Fruit fly (Drosophila melanogaster) whole organism, embryonic: Measurements from ENCODE around the gene CG42553.
A peak's percentile ranks its signal among the peaks of the same experiment; 100 is the strongest.

Source experiments
- CG10267 ChIP-seq: fragments of 200-800 bp; sonication (Bioruptor generic); optimal IDR thresholded peaks from 2 replicates; lab custom pipeline; 2018; ENCODE audit warnings: missing biosample characterization, mild to moderate bottlenecking, missing genetic modification characterization, moderate library complexity
- CG10462 ChIP-seq: fragments of 200-800 bp; sonication (Bioruptor generic); optimal IDR thresholded peaks from 2 replicates; lab custom pipeline; 2016; ENCODE audit warnings: missing biosample characterization, missing genetic modification characterization
- CG12155 ChIP-seq: fragments of 200-800 bp; sonication (Bioruptor generic); optimal IDR thresholded peaks from 3 replicates; lab custom pipeline; 2016; ENCODE audit warnings: missing biosample characterization, missing genetic modification characterization
- CG14441 ChIP-seq: fragments of 200-800 bp; sonication (Bioruptor generic); IDR thresholded peaks from 2 replicates; pipeline ENCODE4 v1.3.6; 2022; ENCODE audit warnings: missing biosample characterization, missing genetic modification characterization
- CG14667 ChIP-seq: fragments of 200-800 bp; sonication (Bioruptor generic); IDR thresholded peaks from 2 replicates; pipeline ENCODE4 v1.3.6; 2022; ENCODE audit warnings: missing biosample characterization, missing genetic modification characterization
- CG15269 ChIP-seq: fragments of 200-800 bp; sonication (Bioruptor generic); optimal IDR thresholded peaks from 2 replicates; lab custom pipeline; 2018; ENCODE audit warnings: missing biosample characterization, mild to moderate bottlenecking, missing genetic modification characterization, moderate library complexity
- CG1529 ChIP-seq: fragments of 200-800 bp; sonication (Bioruptor generic); optimal IDR thresholded peaks from 3 replicates; lab custom pipeline; 2018; ENCODE audit warnings: missing biosample characterization, missing genetic modification characterization
- CG16813 ChIP-seq: fragments of 200-800 bp; sonication (Bioruptor generic); IDR thresholded peaks from 3 replicates; pipeline ENCODE4 v1.3.6; 2022; ENCODE audit warnings: missing biosample characterization, missing genetic modification characterization; ENCODE audit not compliant: partially characterized antibody
- CG17829 ChIP-seq: fragments of 200-800 bp; optimal IDR thresholded peaks from 2 replicates; lab custom pipeline; 2019; ENCODE audit warnings: missing biosample characterization, mild to moderate bottlenecking, missing genetic modification characterization, moderate library complexity
- CG2199 ChIP-seq: fragments of 200-800 bp; sonication (Bioruptor generic); IDR thresholded peaks from 3 replicates; pipeline ENCODE4 v1.3.6; 2022; ENCODE audit warnings: missing biosample characterization, missing genetic modification characterization
- CG31365 ChIP-seq: fragments of 200-800 bp; sonication (Bioruptor generic); optimal IDR thresholded peaks from 2 replicates; lab custom pipeline; 2018; ENCODE audit warnings: missing biosample characterization, mild to moderate bottlenecking, missing genetic modification characterization
- CG34422 ChIP-seq: fragments of 200-800 bp; sonication (Bioruptor generic); IDR thresholded peaks from 3 replicates; pipeline ENCODE4 v1.3.6; 2022; ENCODE audit warnings: missing biosample characterization, missing genetic modification characterization
- CG3847 ChIP-seq: fragments of 200-800 bp; sonication (Bioruptor generic); IDR thresholded peaks from 2 replicates; pipeline ENCODE4 v1.3.6; 2022; ENCODE audit warnings: missing biosample characterization, missing genetic modification characterization
- CG6654 ChIP-seq: fragments of 200-800 bp; sonication (Bioruptor generic); optimal IDR thresholded peaks from 2 replicates; lab custom pipeline; 2017; ENCODE audit warnings: missing biosample characterization, mild to moderate bottlenecking, missing genetic modification characterization
- CG7372 ChIP-seq: fragments of 200-800 bp; sonication (Bioruptor generic); IDR thresholded peaks from 2 replicates; pipeline ENCODE4 v1.3.6; 2022; ENCODE audit warnings: missing biosample characterization, missing genetic modification characterization
- CG7839 ChIP-seq: fragments of 200-800 bp; sonication (Bioruptor generic); optimal IDR thresholded peaks from 3 replicates; lab custom pipeline; 2018; ENCODE audit warnings: missing biosample characterization, mild to moderate bottlenecking, missing genetic modification characterization, moderate library complexity
- CG8388 ChIP-seq: fragments of 200-800 bp; sonication (Bioruptor generic); optimal IDR thresholded peaks from 2 replicates; lab custom pipeline; 2019; ENCODE audit warnings: missing biosample characterization, mild to moderate bottlenecking, missing genetic modification characterization, moderate library complexity
- CG8478 ChIP-seq: fragments of >200 bp; optimal IDR thresholded peaks from 2 replicates; lab custom pipeline; 2018
- CG8765 ChIP-seq: fragments of 200-800 bp; sonication (Bioruptor generic); IDR thresholded peaks from 2 replicates; pipeline ENCODE4 v1.3.6; 2022; ENCODE audit warnings: missing biosample characterization, missing genetic modification characterization
- Drgx ChIP-seq: fragments of 200-800 bp; sonication (Bioruptor generic); IDR thresholded peaks from 2 replicates; pipeline ENCODE4 v1.3.6; 2022; ENCODE audit warnings: missing biosample characterization, missing genetic modification characterization
- E2f2 ChIP-seq: fragments of 200-800 bp; sonication (Bioruptor generic); IDR thresholded peaks from 2 replicates; pipeline ENCODE4 v1.3.6; 2022; ENCODE audit warnings: missing biosample characterization, missing genetic modification characterization
- Eip74EF ChIP-seq, 2 experiments: fragments of 200-800 bp in 1 of 2; fragments of >200 bp in 1 of 2; sonication (Bioruptor generic) in 1 of 2; optimal IDR thresholded peaks; 2 replicates each; lab custom pipeline; 2017 to 2019; ENCODE audit warnings: missing biosample characterization in 2 of 2, missing genetic modification characterization in 2 of 2, mild to moderate bottlenecking in 1 of 2, moderate library complexity in 1 of 2
- H2.0 ChIP-seq: fragments of 200-800 bp; sonication (Bioruptor generic); IDR thresholded peaks from 2 replicates; pipeline ENCODE4 v1.3.6; 2022; ENCODE audit warnings: missing biosample characterization, missing genetic modification characterization
- HmgZ ChIP-seq: fragments of 200-800 bp; sonication (Bioruptor generic); optimal IDR thresholded peaks from 2 replicates; lab custom pipeline; 2018; ENCODE audit warnings: missing biosample characterization, mild to moderate bottlenecking, missing genetic modification characterization
- Hmx ChIP-seq: fragments of 200-800 bp; sonication (Bioruptor generic); optimal IDR thresholded peaks from 2 replicates; lab custom pipeline; 2016; ENCODE audit warnings: missing biosample characterization, missing genetic modification characterization
- Lhr ChIP-seq: fragments of 200-800 bp; sonication (Bioruptor generic); optimal IDR thresholded peaks from 3 replicates; lab custom pipeline; 2017; ENCODE audit warnings: mild to moderate bottlenecking, missing biosample characterization, missing genetic modification reagents, missing genetic modification characterization
- MBD-R2 ChIP-seq: fragments of 200-800 bp; sonication (Bioruptor generic); IDR thresholded peaks from 2 replicates; pipeline ENCODE4 v1.3.6; 2022; ENCODE audit warnings: missing biosample characterization, missing genetic modification characterization
- Pdp1 ChIP-seq, 2 experiments: fragments of 200-800 bp; sonication (Bioruptor generic); optimal IDR thresholded peaks; 3 replicates each; lab custom pipeline; 2016; ENCODE audit warnings: missing biosample characterization in 2 of 2, missing genetic modification characterization in 2 of 2, mild to moderate bottlenecking in 1 of 2, moderate library complexity in 1 of 2
- Taf1 ChIP-seq: fragments of 200-800 bp; sonication (Bioruptor generic); IDR thresholded peaks from 2 replicates; pipeline ENCODE4 v1.3.6; 2022; ENCODE audit warnings: missing biosample characterization, missing genetic modification characterization
- Vsx1 ChIP-seq: fragments of 200-800 bp; sonication (Bioruptor generic); optimal IDR thresholded peaks from 2 replicates; lab custom pipeline; 2017; ENCODE audit warnings: missing biosample characterization, mild to moderate bottlenecking, missing genetic modification characterization, missing genetic modification reagents
- chm ChIP-seq: fragments of 200-800 bp; sonication (Bioruptor generic); IDR thresholded peaks from 2 replicates; pipeline ENCODE4 v1.3.6; 2022; ENCODE audit warnings: missing biosample characterization, missing genetic modification characterization
- crc ChIP-seq: fragments of 200-800 bp; sonication (Bioruptor generic); optimal IDR thresholded peaks from 2 replicates; lab custom pipeline; 2016; ENCODE audit warnings: missing biosample characterization, missing genetic modification characterization
- croc ChIP-seq: fragments of 200-800 bp; sonication (Bioruptor generic); conservative IDR thresholded peaks from 3 replicates; pipeline ENCODE4 v1.3.6; 2022; ENCODE audit warnings: missing biosample characterization, missing genetic modification characterization
- fd96Cb ChIP-seq: fragments of 200-800 bp; sonication (Bioruptor generic); optimal IDR thresholded peaks from 2 replicates; lab custom pipeline; 2018; ENCODE audit warnings: missing biosample characterization, mild to moderate bottlenecking, missing genetic modification characterization, moderate library complexity
- her ChIP-seq: fragments of 200-800 bp; sonication (Bioruptor generic); optimal IDR thresholded peaks from 2 replicates; lab custom pipeline; 2016; ENCODE audit warnings: missing biosample characterization, missing genetic modification characterization
- jigr1 ChIP-seq: fragments of 200-800 bp; sonication (Bioruptor generic); IDR thresholded peaks from 3 replicates; pipeline ENCODE4 v1.3.6; 2022; ENCODE audit warnings: missing biosample characterization, missing genetic modification characterization
- jing ChIP-seq: fragments of 200-800 bp; sonication (Bioruptor generic); optimal IDR thresholded peaks from 2 replicates; lab custom pipeline; 2018; ENCODE audit warnings: missing biosample characterization, mild to moderate bottlenecking, missing genetic modification characterization
- maf-S ChIP-seq: fragments of 200-800 bp; sonication (Bioruptor generic); optimal IDR thresholded peaks from 2 replicates; lab custom pipeline; 2016; ENCODE audit warnings: missing biosample characterization, missing genetic modification characterization
- nom ChIP-seq: fragments of 200-800 bp; sonication (Bioruptor generic); optimal IDR thresholded peaks from 2 replicates; lab custom pipeline; 2017; ENCODE audit warnings: missing biosample characterization, missing genetic modification characterization, mild to moderate bottlenecking, moderate library complexity, missing genetic modification reagents
- pnt ChIP-seq: fragments of 200-800 bp; sonication (Bioruptor generic); optimal IDR thresholded peaks from 3 replicates; lab custom pipeline; 2016; ENCODE audit warnings: missing biosample characterization, missing genetic modification characterization
- row ChIP-seq: fragments of 200-800 bp; sonication (Bioruptor generic); IDR thresholded peaks from 3 replicates; pipeline ENCODE4 v1.3.6; 2022; ENCODE audit warnings: missing biosample characterization, missing genetic modification characterization
- run ChIP-seq: fragments of 200-800 bp; sonication (Bioruptor generic); optimal IDR thresholded peaks from 3 replicates; lab custom pipeline; 2018; ENCODE audit warnings: missing biosample characterization, mild to moderate bottlenecking, missing genetic modification characterization
- sens-2 ChIP-seq: fragments of 200-800 bp; sonication (Bioruptor generic); IDR thresholded peaks from 2 replicates; pipeline ENCODE4 v1.3.6; 2022; ENCODE audit warnings: missing biosample characterization, missing genetic modification characterization
- sisA ChIP-seq: fragments of 200-800 bp; sonication (Bioruptor generic); IDR thresholded peaks from 2 replicates; pipeline ENCODE4 v1.3.6; 2022; ENCODE audit warnings: missing biosample characterization, missing genetic modification characterization
- sob ChIP-seq: fragments of 200-800 bp; sonication (Bioruptor generic); IDR thresholded peaks from 2 replicates; pipeline ENCODE4 v1.3.6; 2022; ENCODE audit warnings: missing biosample characterization, missing genetic modification characterization
- ssp ChIP-seq: fragments of 200-800 bp; sonication (Bioruptor generic); IDR thresholded peaks from 2 replicates; pipeline ENCODE4 v1.3.6; 2022; ENCODE audit warnings: missing biosample characterization, missing genetic modification characterization
- tap ChIP-seq: fragments of 200-800 bp; optimal IDR thresholded peaks from 3 replicates; lab custom pipeline; 2019; ENCODE audit warnings: missing biosample characterization, mild to moderate bottlenecking, missing genetic modification characterization, moderate library complexity
- vfl ChIP-seq: fragments of 200-800 bp; sonication (Bioruptor generic); optimal IDR thresholded peaks from 2 replicates; lab custom pipeline; 2016; ENCODE audit warnings: missing biosample characterization, missing genetic modification characterization
- z ChIP-seq: fragments of 200-800 bp; sonication (Bioruptor generic); IDR thresholded peaks from 3 replicates; pipeline ENCODE4 v1.3.6; 2022; ENCODE audit warnings: missing biosample characterization, missing genetic modification characterization
- zen2 ChIP-seq: fragments of 200-800 bp; sonication (Bioruptor generic); IDR thresholded peaks from 3 replicates; pipeline ENCODE4 v1.3.6; 2022; ENCODE audit warnings: missing biosample characterization, missing genetic modification characterization; ENCODE audit not compliant: partially characterized antibody

Gene CG42553

DNA sequence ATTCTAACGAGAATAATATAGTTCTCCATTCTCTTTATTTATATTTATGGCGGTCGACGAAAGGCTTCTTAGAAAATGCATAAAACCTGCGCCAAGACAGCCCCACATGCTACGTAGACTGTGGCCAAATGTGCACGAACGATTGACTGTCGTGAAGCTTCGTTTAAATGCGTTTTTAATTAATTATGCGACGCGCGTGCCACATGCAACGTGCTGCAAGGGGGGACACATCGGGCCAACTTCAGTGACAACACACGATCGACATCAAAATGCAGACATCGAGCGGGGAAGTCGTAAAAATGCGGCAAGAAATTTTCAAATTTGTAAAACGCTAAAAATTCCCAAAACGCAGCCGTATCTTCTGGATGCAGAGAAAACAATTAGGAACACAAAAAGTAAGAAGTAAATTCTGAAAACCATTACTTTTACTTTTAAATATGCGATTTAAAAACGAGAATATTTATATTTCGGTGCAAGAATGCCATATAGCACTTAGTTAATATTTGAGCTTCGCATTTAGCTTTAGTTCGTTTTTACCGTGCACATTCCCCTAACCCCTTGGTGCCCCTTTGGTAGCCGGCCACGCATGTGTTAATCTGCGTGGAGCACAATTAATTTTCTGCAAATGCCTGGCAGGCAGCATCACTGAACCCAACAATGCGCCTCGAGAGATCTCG, 33.9 kb upstream of the CG42553 start (continued):
- TF ChIP-seq row (GFP tag; lab: Robert Waterston, UW) (peak; percentile 55; the same call in 2 of the 3 replicates), z (GFP tag; lab: Robert Waterston, UW) (no peak), CG14667 (no peak), CG16813 (no peak), HmgZ (no peak), CG15269 (tag; lab: Kevin White, UChicago) (no peak), CG14441 (GFP tag; lab: Robert Waterston, UW) (no peak), crc (no peak), CG7372 (GFP tag; lab: Robert Waterston, UW) (0 out of 2 replicates have a peak, but pooled peaks have one; percentile 15), CG8478 (lab: Kevin White, UChicago) (no peak), sens-2 (GFP tag; lab: Robert Waterston, UW) (peak; percentile 44; the same call in 1 of the 2 replicates), croc (GFP tag; lab: Robert Waterston, UW) (peak; percentile 42; the same call in 2 of the 3 replicates), Taf1 (GFP tag; lab: Robert Waterston, UW) (no peak), Vsx1 (GFP tag; lab: Kevin White, UChicago) (no peak), sisA (GFP tag; lab: Robert Waterston, UW) (peak; percentile 60), Eip74EF (GFP tag; optimal IDR thresholded peaks at IDR 0.05; lab: Kevin White, UChicago) (peak in 1 of 2 experiments; percentile 12), jigr1 (GFP tag; lab: Robert Waterston, UW) (no peak), CG8388 (peak; percentile 41), chm (GFP tag; lab: Robert Waterston, UW) (0 out of 2 replicates have a peak, but pooled peaks have one; percentile 14), CG34422 (peak; percentile 60; the same call in 1 of the 3 replicates), CG6654 (no peak), CG17829 (tag; lab: Kevin White, UChicago) (peak; percentile 23), H2.0 (no peak), CG31365 (tag; lab: Kevin White, UChicago) (no peak), zen2 (GFP tag; lab: Robert Waterston, UW) (no peak), CG10267 (tag; lab: Kevin White, UChicago) (peak; percentile 23), tap (tag; lab: Kevin White, UChicago) (peak; percentile 17), sob (GFP tag; lab: Robert Waterston, UW) (peak; percentile 44; the same call in 1 of the 2 replicates), nom (GFP tag; lab: Kevin White, UChicago) (peak; percentile 15), ssp (GFP tag; lab: Robert Waterston, UW) (peak; percentile 42; the same call in 1 of the 2 replicates), CG12155 (GFP tag; lab: Kevin White, UChicago) (no peak), Hmx (no peak), CG3847 (GFP tag; lab: Robert Waterston, UW) (no peak), E2f2 (peak; percentile 34; the same call in 1 of the 2 replicates), her (GFP tag; lab: Kevin White, UChicago) (no peak), Drgx (peak; percentile 54; the same call in 1 of the 2 replicates), CG2199 (GFP tag; lab: Robert Waterston, UW) (no peak), run (no peak), pnt (GFP tag; lab: Kevin White, UChicago) (peak; percentile 32), CG1529 (GFP tag; lab: Kevin White, UChicago) (peak; percentile 33), fd96Cb (tag; lab: Kevin White, UChicago) (peak; percentile 45), maf-S (no peak), Pdp1 (GFP tag; optimal IDR thresholded peaks at IDR 0.05; lab: Kevin White, UChicago) (peak; percentile 2 to 30), Lhr (GFP tag; lab: Kevin White, UChicago) (peak; percentile 7), CG10462 (GFP tag; lab: Kevin White, UChicago) (no peak), CG7839 (peak; percentile 35), jing (GFP tag; lab: Kevin White, UChicago) (peak; percentile 20), CG8765 (GFP tag; lab: Robert Waterston, UW) (no peak), MBD-R2 (no peak), vfl (GFP tag; lab: Kevin White, UChicago) (no peak)
